Worm (Caenorhabditis elegans) whole organism, mixed stage, embryonic: ENCODE measurements around the gene ztf-7.

ENCODE experiments used
- M03D4.4 ChIP-seq: sonication (generic microtip); optimal IDR thresholded peaks from 2 replicates; lab custom pipeline; 2017; ENCODE audit warnings: mild to moderate bottlenecking, missing genetic modification characterization, missing compliant biosample characterization
- bed-3 ChIP-seq: fragments of 200-800 bp; sonication (Bioruptor generic); optimal IDR thresholded peaks from 3 replicates; lab custom pipeline; 2018; ENCODE audit warnings: mild to moderate bottlenecking, missing genetic modification characterization, moderate library complexity, missing compliant biosample characterization
- blmp-1 ChIP-seq: fragments of 150-350 bp; optimal IDR thresholded peaks from 2 replicates; lab custom pipeline; 2014; ENCODE audit warnings: missing biosample characterization, missing genetic modification characterization
- ceh-39 ChIP-seq: fragments of 150-350 bp; optimal IDR thresholded peaks from 2 replicates; lab custom pipeline; 2014; ENCODE audit warnings: missing biosample characterization, missing genetic modification characterization
- ceh-43 ChIP-seq: fragments of 200-800 bp; sonication (Bioruptor generic); optimal IDR thresholded peaks from 2 replicates; lab custom pipeline; 2018; ENCODE audit warnings: mild to moderate bottlenecking, missing genetic modification characterization, moderate library complexity, missing compliant biosample characterization
- ceh-83 ChIP-seq: fragments of 200-800 bp; sonication (Bioruptor generic); optimal IDR thresholded peaks from 2 replicates; lab custom pipeline; 2018; ENCODE audit warnings: mild to moderate bottlenecking, missing genetic modification characterization, missing compliant biosample characterization
- cnd-1 ChIP-seq: fragments of 200-800 bp; sonication (Bioruptor generic); optimal IDR thresholded peaks from 2 replicates; lab custom pipeline; 2018; ENCODE audit warnings: mild to moderate bottlenecking, missing genetic modification characterization, missing compliant biosample characterization
- drap-1 ChIP-seq: fragments of 200-800 bp; sonication (Bioruptor generic); optimal IDR thresholded peaks from 3 replicates; lab custom pipeline; 2018; ENCODE audit warnings: mild to moderate bottlenecking, missing genetic modification characterization, missing compliant biosample characterization
- elt-1 ChIP-seq: sonication (generic microtip); optimal IDR thresholded peaks from 2 replicates; lab custom pipeline; 2017; ENCODE audit warnings: missing genetic modification characterization, mild to moderate bottlenecking, missing compliant biosample characterization, antibody characterized with exemption, moderate library complexity, borderline replicate concordance; ENCODE audit not compliant: insufficient read depth
- elt-3 ChIP-seq: fragments of 150-350 bp; optimal IDR thresholded peaks from 2 replicates; lab custom pipeline; 2014; ENCODE audit warnings: missing biosample characterization, missing genetic modification characterization
- flh-1 ChIP-seq: fragments of 200-800 bp; sonication (Bioruptor generic); optimal IDR thresholded peaks from 2 replicates; lab custom pipeline; 2018; ENCODE audit warnings: mild to moderate bottlenecking, missing genetic modification characterization, moderate library complexity, missing compliant biosample characterization
- ham-2 ChIP-seq: fragments of 200-800 bp; sonication (Bioruptor generic); optimal IDR thresholded peaks from 2 replicates; lab custom pipeline; 2018; ENCODE audit warnings: mild to moderate bottlenecking, missing genetic modification characterization, missing compliant biosample characterization
- hlh-1 ChIP-seq: fragments of 150-350 bp; optimal IDR thresholded peaks from 2 replicates; lab custom pipeline; 2014; ENCODE audit warnings: missing biosample characterization, missing genetic modification reagents, missing genetic modification characterization
- lin-13 ChIP-seq: fragments of 150-350 bp; optimal IDR thresholded peaks from 2 replicates; lab custom pipeline; 2014; ENCODE audit warnings: missing biosample characterization, missing genetic modification characterization
- lin-32 ChIP-seq: fragments of 200-800 bp; sonication (Bioruptor generic); optimal IDR thresholded peaks from 2 replicates; lab custom pipeline; 2018; ENCODE audit warnings: mild to moderate bottlenecking, missing genetic modification characterization, missing compliant biosample characterization
- lsy-2 ChIP-seq: fragments of 150-350 bp; optimal IDR thresholded peaks from 2 replicates; lab custom pipeline; 2014; ENCODE audit warnings: missing biosample characterization, missing genetic modification characterization
- mep-1 ChIP-seq: fragments of 150-350 bp; optimal IDR thresholded peaks from 2 replicates; lab custom pipeline; 2017; ENCODE audit warnings: missing biosample characterization, missing genetic modification reagents, missing genetic modification characterization, inconsistent platforms
- mls-2 ChIP-seq: sonication (generic microtip); optimal IDR thresholded peaks from 2 replicates; lab custom pipeline; 2016; ENCODE audit warnings: mild to moderate bottlenecking, missing genetic modification characterization, moderate library complexity, missing compliant biosample characterization
- nhr-12 ChIP-seq: fragments of 150-350 bp; optimal IDR thresholded peaks from 2 replicates; lab custom pipeline; 2014; ENCODE audit warnings: missing biosample characterization, missing genetic modification characterization
- nhr-2 ChIP-seq: fragments of 150-350 bp; optimal IDR thresholded peaks from 2 replicates; lab custom pipeline; 2014; ENCODE audit warnings: missing biosample characterization, missing genetic modification characterization
- nhr-237 ChIP-seq: fragments of 150-350 bp; optimal IDR thresholded peaks from 2 replicates; lab custom pipeline; 2014; ENCODE audit warnings: missing biosample characterization, missing genetic modification characterization
- nhr-28 ChIP-seq: fragments of 150-350 bp; optimal IDR thresholded peaks from 2 replicates; lab custom pipeline; 2014; ENCODE audit warnings: missing biosample characterization, missing genetic modification characterization
- nhr-76 ChIP-seq: sonication (generic microtip); optimal IDR thresholded peaks from 2 replicates; lab custom pipeline; 2017; ENCODE audit warnings: missing biosample characterization, missing genetic modification characterization
- pha-4 ChIP-seq: fragments of 150-350 bp; optimal IDR thresholded peaks from 2 replicates; lab custom pipeline; 2018; ENCODE audit warnings: missing biosample characterization, missing genetic modification reagents, missing genetic modification characterization
- sem-2 ChIP-seq: fragments of 200-800 bp; sonication (Bioruptor generic); optimal IDR thresholded peaks from 2 replicates; lab custom pipeline; 2018; ENCODE audit warnings: mild to moderate bottlenecking, missing genetic modification characterization, missing compliant biosample characterization
- sptf-1 ChIP-seq: sonication (generic microtip); optimal IDR thresholded peaks from 2 replicates; lab custom pipeline; 2017; ENCODE audit warnings: mild to moderate bottlenecking, missing genetic modification characterization, moderate library complexity, missing compliant biosample characterization
- tbx-8 ChIP-seq: fragments of 200-800 bp; sonication (Bioruptor generic); optimal IDR thresholded peaks from 2 replicates; lab custom pipeline; 2018; ENCODE audit warnings: mild to moderate bottlenecking, missing genetic modification characterization, moderate library complexity, missing compliant biosample characterization
- unc-120 ChIP-seq: sonication (generic microtip); optimal IDR thresholded peaks from 2 replicates; lab custom pipeline; 2017; ENCODE audit warnings: missing genetic modification characterization, missing compliant biosample characterization; ENCODE audit not compliant: poor library complexity, severe bottlenecking
- unc-39 ChIP-seq: fragments of 150-350 bp; optimal IDR thresholded peaks from 2 replicates; lab custom pipeline; 2014; ENCODE audit warnings: missing biosample characterization, missing genetic modification characterization
- unc-62 ChIP-seq: fragments of 150-350 bp; optimal IDR thresholded peaks from 2 replicates; lab custom pipeline; 2014; ENCODE audit warnings: missing biosample characterization, missing genetic modification reagents, missing genetic modification characterization
- zip-8 ChIP-seq: fragments of 150-350 bp; optimal IDR thresholded peaks from 2 replicates; lab custom pipeline; 2014; ENCODE audit warnings: missing biosample characterization, missing genetic modification characterization
- ztf-11 ChIP-seq: fragments of 150-350 bp; optimal IDR thresholded peaks from 2 replicates; lab custom pipeline; 2014; ENCODE audit warnings: missing biosample characterization, missing genetic modification characterization

The ztf-7 gene

DNA sequence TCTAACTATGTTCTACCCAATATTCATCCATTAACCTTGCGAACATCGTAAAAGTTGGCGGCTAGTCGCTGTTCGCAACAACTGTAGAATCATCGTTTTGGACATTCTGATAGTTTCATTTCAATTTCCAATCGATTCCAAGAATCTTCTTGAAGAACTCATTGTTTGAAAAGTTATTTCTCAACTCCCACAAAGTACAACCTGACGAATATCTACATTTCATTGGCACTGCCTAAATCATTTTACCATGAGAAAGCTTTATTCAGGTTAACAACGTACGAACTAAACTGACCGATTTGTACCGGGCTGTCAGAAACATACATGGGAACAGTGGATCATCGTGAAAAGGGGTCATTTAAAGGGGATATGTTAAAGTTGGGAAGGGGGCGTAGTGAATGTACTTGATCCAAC, 2.8 kb downstream of the ztf-7 start, which contains the start of gene F46B6.6:
F46B6.6 (minus strand) TSS at position 148 of the 411 bp plus-strand sequence.
- no peak for TF ChIP-seq ham-2 (GFP tag; lab: Kevin White, UChicago)
- no peak for TF ChIP-seq unc-120 (tag; lab: Kevin White, UChicago)

DNA sequence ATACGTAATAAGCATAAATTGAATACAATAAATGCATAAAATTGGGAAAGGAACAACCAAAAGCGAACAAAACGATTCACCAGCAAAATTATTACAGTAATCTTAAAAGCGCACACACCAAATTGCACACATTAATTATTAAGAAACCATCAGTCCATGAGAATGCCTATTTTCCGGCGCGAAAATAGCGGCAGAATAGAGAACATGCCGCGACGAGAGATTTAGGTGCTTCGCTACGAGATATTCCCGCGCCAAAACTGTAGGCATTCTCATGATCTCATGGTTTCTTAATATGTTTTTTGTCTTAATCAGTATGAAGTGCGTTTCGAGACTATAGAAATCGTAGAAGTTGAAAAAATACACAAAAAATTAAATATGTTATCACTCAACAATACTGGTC, 5.3 kb downstream of the ztf-7 start:
- TF ChIP-seq tbx-8 (GFP tag; lab: Kevin White, UChicago) = no peak
- no peak for TF ChIP-seq M03D4.4
- TF ChIP-seq zip-8 (tag; lab: Kevin White, UChicago) = no peak
- TF ChIP-seq cnd-1 (tag; lab: Kevin White, UChicago) = no peak
- TF ChIP-seq ceh-43 (GFP tag; lab: Kevin White, UChicago) = no peak
- TF ChIP-seq pha-4 (tag; lab: Kevin White, UChicago) = no peak
- no peak for TF ChIP-seq drap-1 (GFP tag; lab: Kevin White, UChicago)
- no peak for TF ChIP-seq lin-32 (GFP tag; lab: Kevin White, UChicago)
- no peak for TF ChIP-seq lsy-2
- no peak for TF ChIP-seq blmp-1 (tag; lab: Kevin White, UChicago)
- no peak for TF ChIP-seq nhr-28 (tag; lab: Kevin White, UChicago)
- no peak for TF ChIP-seq elt-3 (tag; lab: Kevin White, UChicago)
- TF ChIP-seq mls-2 = no peak
- no peak for TF ChIP-seq nhr-76 (tag; lab: Kevin White, UChicago)
- TF ChIP-seq unc-39 (tag; lab: Kevin White, UChicago) = no peak
- no peak for TF ChIP-seq ztf-11 (tag; lab: Kevin White, UChicago)
- no peak for TF ChIP-seq nhr-2 (tag; lab: Kevin White, UChicago)
- TF ChIP-seq lin-13 (tag; lab: Kevin White, UChicago) = no peak
- TF ChIP-seq elt-1 (tag; lab: Kevin White, UChicago) = no peak
- TF ChIP-seq, all 35 proteins: peak for 0

DNA sequence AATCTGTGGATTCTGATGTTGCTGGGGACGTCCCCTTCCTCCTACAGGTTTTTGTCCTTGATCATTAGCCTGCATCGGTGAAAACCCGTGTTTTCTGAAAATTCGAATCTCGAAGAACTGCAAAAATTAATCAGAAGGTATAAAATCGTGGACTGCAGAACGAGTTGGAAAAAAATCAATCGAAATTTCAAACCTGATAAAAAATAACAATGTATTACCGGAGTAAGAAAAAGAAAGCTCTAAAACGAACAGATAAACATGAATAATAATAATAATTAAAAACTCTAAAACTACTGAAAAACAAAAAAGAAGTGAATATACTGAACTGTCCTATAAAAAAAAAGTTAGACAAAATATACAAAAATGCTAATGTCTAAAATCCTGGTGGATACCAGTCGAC, 6.5 kb downstream of the ztf-7 start, which contains the start of gene F46B6.5:
F46B6.5 (minus strand) TSS at position 101 of the 400 bp plus-strand sequence.
- TF ChIP-seq nhr-12 = no peak
- no peak for TF ChIP-seq lsy-2
- no peak for TF ChIP-seq nhr-28 (tag; lab: Kevin White, UChicago)
- no peak for TF ChIP-seq nhr-2 (tag; lab: Kevin White, UChicago)
- no peak for TF ChIP-seq unc-120 (tag; lab: Kevin White, UChicago)

DNA sequence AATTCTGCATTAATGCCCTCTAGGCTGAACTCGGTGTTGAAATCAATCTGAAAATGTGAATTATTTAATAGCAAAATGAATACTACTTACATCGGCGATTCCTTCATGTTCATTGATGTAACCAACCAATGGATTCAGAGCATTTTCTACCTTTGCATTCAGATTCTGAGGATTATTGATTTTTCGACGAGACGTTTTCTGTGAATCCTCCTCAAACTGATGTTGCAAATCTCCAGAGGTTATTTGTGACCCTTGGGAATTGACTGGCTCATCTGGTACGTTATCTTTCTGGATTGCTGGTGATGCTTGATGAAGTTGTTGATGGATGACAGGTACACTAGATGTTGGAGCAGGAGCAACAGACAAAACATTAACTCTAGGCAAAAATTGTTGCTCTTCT, 7.5 kb downstream of the ztf-7 start:
- TF ChIP-seq cnd-1 (tag; lab: Kevin White, UChicago) = no peak
- no peak for TF ChIP-seq lin-13 (tag; lab: Kevin White, UChicago)
- no peak for TF ChIP-seq hlh-1 (tag; lab: Kevin White, UChicago)
- no peak for TF ChIP-seq zip-8 (tag; lab: Kevin White, UChicago)
- TF ChIP-seq unc-62 (GFP tag; lab: Kevin White, UChicago) = no peak
- no peak for TF ChIP-seq mls-2
- no peak for TF ChIP-seq drap-1 (GFP tag; lab: Kevin White, UChicago)
- no peak for TF ChIP-seq elt-1 (tag; lab: Kevin White, UChicago)
- TF ChIP-seq sem-2 = no peak
- no peak for TF ChIP-seq flh-1 (GFP tag; lab: Kevin White, UChicago)
- TF ChIP-seq ham-2 (GFP tag; lab: Kevin White, UChicago) = no peak
- TF ChIP-seq blmp-1 (tag; lab: Kevin White, UChicago) = no peak
- no peak for TF ChIP-seq mep-1 (tag; lab: Kevin White, UChicago)
- TF ChIP-seq sptf-1 = no peak
- TF ChIP-seq lin-32 (GFP tag; lab: Kevin White, UChicago) = no peak
- no peak for TF ChIP-seq tbx-8 (GFP tag; lab: Kevin White, UChicago)
- no peak for TF ChIP-seq lsy-2
- no peak for TF ChIP-seq nhr-28 (tag; lab: Kevin White, UChicago)

DNA sequence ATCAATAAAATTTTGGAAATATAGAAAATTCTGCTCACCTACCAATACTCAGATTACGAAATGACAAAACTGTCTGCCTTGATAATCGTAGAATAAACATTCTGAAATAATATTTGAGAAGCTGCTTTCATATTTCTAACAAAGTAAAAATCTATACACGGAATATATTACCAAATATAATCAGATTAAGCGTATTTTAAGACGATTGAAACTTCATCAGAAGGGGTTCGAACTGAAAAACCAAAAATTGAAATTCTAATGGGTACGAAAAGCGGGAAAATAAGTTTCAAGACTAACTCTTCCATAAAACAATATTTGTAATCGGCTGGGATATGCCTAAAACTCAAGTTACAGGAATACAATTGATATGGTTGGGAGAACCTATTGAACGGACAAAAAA, 10.1 kb downstream of the ztf-7 start, which contains the start of gene F46B6.4:
F46B6.4 (minus strand) TSS at position 101 of the 400 bp plus-strand sequence.
- TF ChIP-seq zip-8 (tag; lab: Kevin White, UChicago) (no peak), cnd-1 (tag; lab: Kevin White, UChicago) (no peak), ceh-83 (no peak), lsy-2 (no peak), ceh-39 (tag; lab: Kevin White, UChicago) (no peak), lin-32 (GFP tag; lab: Kevin White, UChicago) (no peak), unc-120 (tag; lab: Kevin White, UChicago) (no peak), bed-3 (GFP tag; lab: Kevin White, UChicago) (no peak), blmp-1 (tag; lab: Kevin White, UChicago) (no peak), sptf-1 (no peak), ceh-43 (GFP tag; lab: Kevin White, UChicago) (no peak), nhr-76 (tag; lab: Kevin White, UChicago) (no peak), nhr-237 (tag; lab: Kevin White, UChicago) (no peak), unc-62 (GFP tag; lab: Kevin White, UChicago) (no peak)
- TF ChIP-seq, all 35 proteins: peak for 0
